Fruit fly (Drosophila melanogaster) whole organism, prepupa: ENCODE results near the gene Naa40.

ENCODE experiments used
- CG10631 ChIP-seq: fragments of 200-800 bp; sonication (Bioruptor generic); optimal IDR thresholded peaks from 2 replicates; lab custom pipeline; 2016; ENCODE audit warnings: missing biosample characterization, missing genetic modification characterization
- CG10669 ChIP-seq: fragments of 200-800 bp; sonication (Bioruptor generic); optimal IDR thresholded peaks from 3 replicates; lab custom pipeline; 2018; ENCODE audit warnings: missing biosample characterization, mild to moderate bottlenecking, missing genetic modification characterization, moderate library complexity
- CG11294 ChIP-seq: fragments of 200-800 bp; sonication (Bioruptor generic); IDR thresholded peaks from 2 replicates; pipeline ENCODE4 v1.3.6; 2022; ENCODE audit warnings: missing biosample characterization, missing genetic modification characterization
- CG11762 ChIP-seq: fragments of 200-800 bp; sonication (Bioruptor generic); optimal IDR thresholded peaks from 3 replicates; lab custom pipeline; 2016; ENCODE audit warnings: missing biosample characterization, missing genetic modification characterization; ENCODE audit not compliant: insufficient read depth
- CG11902 ChIP-seq: fragments of 200-800 bp; sonication (Bioruptor generic); optimal IDR thresholded peaks from 3 replicates; lab custom pipeline; 2016; ENCODE audit warnings: missing biosample characterization, missing genetic modification characterization
- CG15336 ChIP-seq: fragments of 200-800 bp; sonication (Bioruptor generic); IDR thresholded peaks from 2 replicates; pipeline ENCODE4 v1.3.6; 2022; ENCODE audit warnings: missing biosample characterization, missing genetic modification characterization
- CG16779 ChIP-seq: fragments of 200-800 bp; sonication (Bioruptor generic); optimal IDR thresholded peaks from 3 replicates; lab custom pipeline; 2017; ENCODE audit warnings: missing biosample characterization, mild to moderate bottlenecking, missing genetic modification characterization
- CG3032 ChIP-seq: fragments of 200-800 bp; optimal IDR thresholded peaks from 2 replicates; lab custom pipeline; 2019; ENCODE audit warnings: missing biosample characterization, mild to moderate bottlenecking, missing genetic modification characterization, moderate library complexity
- CG32006 ChIP-seq: fragments of 200-800 bp; sonication (Bioruptor generic); optimal IDR thresholded peaks from 3 replicates; lab custom pipeline; 2017; ENCODE audit warnings: missing biosample characterization, mild to moderate bottlenecking, missing genetic modification characterization
- CG34406 ChIP-seq: fragments of 200-800 bp; sonication (Bioruptor generic); optimal IDR thresholded peaks from 3 replicates; lab custom pipeline; 2016; ENCODE audit warnings: missing biosample characterization, missing genetic modification characterization
- CG6163 ChIP-seq: fragments of 200-800 bp; sonication (Bioruptor generic); IDR thresholded peaks from 3 replicates; pipeline ENCODE4 v1.3.6; 2022; ENCODE audit warnings: missing biosample characterization, missing genetic modification characterization
- CG6276 ChIP-seq: fragments of 200-800 bp; sonication (Bioruptor generic); optimal IDR thresholded peaks from 2 replicates; lab custom pipeline; 2017; ENCODE audit warnings: missing biosample characterization, mild to moderate bottlenecking, missing genetic modification characterization
- CG6854 ChIP-seq: fragments of 200-800 bp; sonication (Bioruptor generic); optimal IDR thresholded peaks from 2 replicates; lab custom pipeline; 2017; ENCODE audit warnings: missing biosample characterization, mild to moderate bottlenecking, missing genetic modification characterization
- CG8119 ChIP-seq: fragments of 200-800 bp; sonication (Bioruptor generic); IDR thresholded peaks from 3 replicates; pipeline ENCODE4 v1.3.6; 2022; ENCODE audit warnings: missing biosample characterization, missing genetic modification characterization
- CG8319 ChIP-seq: fragments of 200-800 bp; sonication (Bioruptor generic); optimal IDR thresholded peaks from 3 replicates; lab custom pipeline; 2016; ENCODE audit warnings: missing biosample characterization, missing genetic modification characterization
- CG8632 ChIP-seq: fragments of 200-800 bp; sonication (Bioruptor generic); optimal IDR thresholded peaks from 3 replicates; lab custom pipeline; 2016; ENCODE audit warnings: missing biosample characterization, missing genetic modification characterization
- CG9139 ChIP-seq: fragments of 200-800 bp; sonication (Bioruptor generic); optimal IDR thresholded peaks from 3 replicates; lab custom pipeline; 2017; ENCODE audit warnings: missing biosample characterization, mild to moderate bottlenecking, missing genetic modification characterization
- Eip75B ChIP-seq: fragments of 200-800 bp; sonication (Bioruptor generic); optimal IDR thresholded peaks from 3 replicates; lab custom pipeline; 2016; ENCODE audit warnings: missing biosample characterization, missing genetic modification characterization
- Eip78C ChIP-seq: fragments of 200-800 bp; sonication (Bioruptor generic); peaks from one replicate; lab custom pipeline; 2016; ENCODE audit warnings: missing biosample characterization, missing genetic modification characterization
- Ets21C ChIP-seq: fragments of 200-800 bp; sonication (Bioruptor generic); optimal IDR thresholded peaks from 3 replicates; lab custom pipeline; 2016; ENCODE audit warnings: missing biosample characterization, missing genetic modification characterization
- Ets96B ChIP-seq: fragments of 200-800 bp; optimal IDR thresholded peaks from 2 replicates; lab custom pipeline; 2019; ENCODE audit warnings: missing biosample characterization, mild to moderate bottlenecking, missing genetic modification characterization, moderate library complexity
- Gug ChIP-seq: fragments of 200-800 bp; sonication (Bioruptor generic); IDR thresholded peaks from 2 replicates; pipeline ENCODE4 v1.3.6; 2022; ENCODE audit warnings: missing biosample characterization, missing genetic modification characterization
- Hr38 ChIP-seq: sonication (Bioruptor generic); optimal IDR thresholded peaks from 2 replicates; lab custom pipeline; 2016; ENCODE audit warnings: missing biosample characterization, missing genetic modification characterization
- Met ChIP-seq: fragments of 200-800 bp; sonication (Bioruptor generic); optimal IDR thresholded peaks from 3 replicates; lab custom pipeline; 2016; ENCODE audit warnings: missing biosample characterization, missing genetic modification characterization
- OdsH ChIP-seq: fragments of 200-800 bp; sonication (Bioruptor generic); optimal IDR thresholded peaks from 3 replicates; lab custom pipeline; 2016; ENCODE audit warnings: missing biosample characterization, missing genetic modification characterization
- Smox ChIP-seq: fragments of 200-800 bp; sonication (Bioruptor generic); optimal IDR thresholded peaks from 3 replicates; lab custom pipeline; 2016; ENCODE audit warnings: missing biosample characterization, missing genetic modification characterization
- Sox14 ChIP-seq: fragments of 200-800 bp; sonication (Bioruptor generic); optimal IDR thresholded peaks from 3 replicates; lab custom pipeline; 2016; ENCODE audit warnings: missing biosample characterization, missing genetic modification characterization
- Sox15 ChIP-seq: fragments of 200-800 bp; sonication (Bioruptor generic); optimal IDR thresholded peaks from 3 replicates; lab custom pipeline; 2016; ENCODE audit warnings: missing biosample characterization, missing genetic modification characterization
- cyc ChIP-seq: fragments of 200-800 bp; sonication (Bioruptor generic); optimal IDR thresholded peaks from 3 replicates; lab custom pipeline; 2016; ENCODE audit warnings: missing biosample characterization, missing genetic modification characterization
- dac ChIP-seq: fragments of 200-800 bp; sonication (Bioruptor generic); optimal IDR thresholded peaks from 2 replicates; lab custom pipeline; 2017; ENCODE audit warnings: missing biosample characterization, mild to moderate bottlenecking, missing genetic modification characterization
- dsx ChIP-seq: fragments of 200-800 bp; optimal IDR thresholded peaks from 3 replicates; lab custom pipeline; 2019; ENCODE audit warnings: missing biosample characterization, mild to moderate bottlenecking, missing genetic modification characterization, moderate library complexity; ENCODE audit not compliant: poor library complexity, severe bottlenecking
- eg ChIP-seq: fragments of 200-800 bp; sonication (Bioruptor generic); IDR thresholded peaks from 3 replicates; pipeline ENCODE4 v1.3.6; 2022; ENCODE audit warnings: missing biosample characterization, missing genetic modification characterization
- esn ChIP-seq: fragments of 200-800 bp; sonication (Bioruptor generic); optimal IDR thresholded peaks from 2 replicates; lab custom pipeline; 2016; ENCODE audit warnings: missing biosample characterization, mild to moderate bottlenecking, missing genetic modification characterization, moderate library complexity
- fkh ChIP-seq: fragments of 200-800 bp; sonication (Bioruptor generic); optimal IDR thresholded peaks from 3 replicates; lab custom pipeline; 2017; ENCODE audit warnings: missing biosample characterization, mild to moderate bottlenecking, missing genetic modification characterization, moderate library complexity
- lz ChIP-seq: fragments of 200-800 bp; sonication (Bioruptor generic); optimal IDR thresholded peaks from 3 replicates; lab custom pipeline; 2016; ENCODE audit warnings: missing biosample characterization, missing genetic modification characterization
- net ChIP-seq: fragments of 200-800 bp; sonication (Bioruptor generic); optimal IDR thresholded peaks from 3 replicates; lab custom pipeline; 2016; ENCODE audit warnings: missing biosample characterization, missing genetic modification characterization
- salr ChIP-seq, 2 experiments: fragments of 200-800 bp; sonication (Bioruptor generic); optimal IDR thresholded peaks; 3 replicates each; lab custom pipeline; 2016 to 2018; ENCODE audit warnings: missing biosample characterization in 2 of 2, missing genetic modification characterization in 2 of 2, mild to moderate bottlenecking in 1 of 2
- spab ChIP-seq: fragments of 200-800 bp; sonication (Bioruptor generic); optimal IDR thresholded peaks from 2 replicates; lab custom pipeline; 2017; ENCODE audit warnings: missing biosample characterization, mild to moderate bottlenecking, missing genetic modification characterization, missing genetic modification reagents
- svp ChIP-seq: fragments of 200-800 bp; sonication (Bioruptor generic); peaks from one replicate; lab custom pipeline; 2016; ENCODE audit warnings: missing biosample characterization, missing genetic modification characterization
- vri ChIP-seq: fragments of 200-800 bp; sonication (Bioruptor generic); optimal IDR thresholded peaks from 3 replicates; lab custom pipeline; 2016; ENCODE audit warnings: missing biosample characterization, mild to moderate bottlenecking, missing genetic modification characterization

Gene Naa40

DNA sequence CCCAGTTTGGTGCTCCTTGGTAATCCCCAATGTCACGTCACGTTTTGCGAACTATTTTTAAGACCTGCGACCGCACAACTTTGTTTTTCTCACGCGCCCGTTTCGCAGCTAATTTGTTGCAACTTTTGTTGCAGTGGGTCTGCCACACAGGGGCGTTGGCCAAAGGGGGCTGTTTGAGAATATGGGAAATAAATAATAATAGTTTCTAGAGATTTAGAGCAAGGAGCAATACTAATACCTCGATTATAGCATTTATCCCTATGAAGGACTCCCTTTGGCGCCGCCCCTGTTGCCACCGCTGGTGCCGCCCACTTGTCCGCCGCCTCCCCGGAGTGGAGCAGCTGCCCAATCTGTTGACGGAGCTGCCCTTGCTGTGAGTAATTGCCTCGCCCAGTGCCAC lies 30.5 kb upstream of the Naa40 start:
- TF ChIP-seq CG11294 (GFP tag; lab: Robert Waterston, UW), result peak; percentile 53
- TF ChIP-seq Eip78C (GFP tag; lab: Kevin White, UChicago), result peak; percentile 67
- no peak for TF ChIP-seq fkh (GFP tag; lab: Kevin White, UChicago)
- no peak for TF ChIP-seq CG34406 (GFP tag; lab: Kevin White, UChicago)
- TF ChIP-seq esn (GFP tag; lab: Kevin White, UChicago), result no peak
- TF ChIP-seq CG9139, result no peak
- peak; percentile 78 for TF ChIP-seq CG32006 (GFP tag; lab: Kevin White, UChicago)
- TF ChIP-seq lz (GFP tag; lab: Kevin White, UChicago), result no peak
- TF ChIP-seq Smox, result no peak
- no peak for TF ChIP-seq Met (GFP tag; lab: Kevin White, UChicago)
- TF ChIP-seq cyc (GFP tag; lab: Kevin White, UChicago), result peak; percentile 5
- TF ChIP-seq Gug, result peak; percentile 80
- no peak for TF ChIP-seq CG16779 (tag; lab: Kevin White, UChicago)
- TF ChIP-seq salr (GFP tag; optimal IDR thresholded peaks at IDR 0.05; lab: Kevin White, UChicago), result peak in 1 of 2 experiments; percentile 15
- TF ChIP-seq CG15336, result peak; percentile 76
- TF ChIP-seq CG6163 (GFP tag; lab: Robert Waterston, UW), result peak; percentile 69; the same call in 2 of the 3 replicates
- TF ChIP-seq CG11902 (GFP tag; lab: Kevin White, UChicago), result no peak
- TF ChIP-seq Eip75B (GFP tag; lab: Kevin White, UChicago), result no peak
- TF ChIP-seq Ets21C (GFP tag; lab: Kevin White, UChicago), result no peak
- no peak for TF ChIP-seq OdsH (GFP tag; lab: Kevin White, UChicago)
- no peak for TF ChIP-seq Hr38 (GFP tag; lab: Kevin White, UChicago)
- no peak for TF ChIP-seq CG8319 (GFP tag; lab: Kevin White, UChicago)
- no peak for TF ChIP-seq CG8632 (GFP tag; lab: Kevin White, UChicago)
- no peak for TF ChIP-seq net
- no peak for TF ChIP-seq dac (GFP tag; lab: Kevin White, UChicago)
- TF ChIP-seq dsx (GFP tag; lab: Kevin White, UChicago), result peak; percentile 57
- no peak for TF ChIP-seq CG6854
- TF ChIP-seq CG3032 (tag; lab: Kevin White, UChicago), result no peak
- TF ChIP-seq CG8119 (GFP tag; lab: Robert Waterston, UW), result peak; percentile 78
- TF ChIP-seq Sox15 (GFP tag; lab: Kevin White, UChicago), result no peak
- TF ChIP-seq CG10669, result no peak
- no peak for TF ChIP-seq CG10631 (GFP tag; lab: Kevin White, UChicago)
- TF ChIP-seq CG11762 (GFP tag; lab: Kevin White, UChicago), result no peak
- no peak for TF ChIP-seq spab (GFP tag; lab: Kevin White, UChicago)
- TF ChIP-seq Sox14 (GFP tag; lab: Kevin White, UChicago), result peak; percentile 9
- TF ChIP-seq eg, result peak; percentile 90

DNA sequence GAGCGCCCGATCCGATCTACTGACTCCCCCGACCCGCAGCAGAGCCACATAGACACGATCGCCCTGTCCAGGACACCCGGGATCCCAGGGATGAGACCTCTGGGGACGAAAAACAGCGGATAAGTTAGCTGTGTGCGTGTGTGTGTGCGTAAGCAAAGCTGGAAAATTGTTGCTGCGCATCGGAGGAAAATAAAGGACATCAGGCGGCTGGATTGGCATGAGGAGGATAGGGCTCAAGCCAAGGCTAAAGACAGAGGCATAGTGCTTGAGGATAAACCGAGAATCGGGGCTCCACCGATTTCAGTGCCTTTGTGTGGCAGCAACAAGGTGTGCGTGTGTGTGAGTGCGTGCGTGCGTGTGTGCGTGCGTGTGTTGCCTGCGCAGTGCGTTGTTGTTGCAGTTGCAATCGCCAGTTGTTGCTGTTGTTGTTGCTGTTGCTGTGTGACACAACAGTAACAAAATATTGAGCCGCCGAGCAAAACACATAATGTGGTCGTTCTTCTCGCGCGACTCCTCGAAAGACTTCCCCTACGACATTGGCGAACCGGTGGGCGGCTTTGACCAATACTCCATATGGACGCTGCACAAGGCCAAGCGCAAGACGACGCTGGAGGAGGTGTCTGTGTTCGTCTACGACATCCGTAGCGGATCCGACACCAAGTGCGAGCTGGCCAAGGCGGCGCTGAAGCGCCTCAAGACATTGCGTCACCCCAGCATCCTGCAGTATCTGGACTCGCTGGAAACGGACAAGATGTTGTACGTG lies 24.7 kb upstream of the Naa40 start:
- TF ChIP-seq Sox14 (GFP tag; lab: Kevin White, UChicago), result peak; percentile 13
- TF ChIP-seq esn (GFP tag; lab: Kevin White, UChicago), result no peak
- TF ChIP-seq CG6163 (GFP tag; lab: Robert Waterston, UW), result 0 out of 3 replicates have a peak, but pooled peaks have one; percentile 8

- TF ChIP-seq svp (GFP tag; lab: Kevin White, UChicago), result peak; percentile 96
- no peak for TF ChIP-seq CG11294 (GFP tag; lab: Robert Waterston, UW)
- TF ChIP-seq esn (GFP tag; lab: Kevin White, UChicago), result peak; percentile 43
- no peak for TF ChIP-seq Sox15 (GFP tag; lab: Kevin White, UChicago)
- no peak for TF ChIP-seq Ets21C (GFP tag; lab: Kevin White, UChicago)
- no peak for TF ChIP-seq OdsH (GFP tag; lab: Kevin White, UChicago)
- TF ChIP-seq eg, result 0 out of 3 replicates have a peak, but pooled peaks have one; percentile 19
- TF ChIP-seq CG6276 (GFP tag; lab: Kevin White, UChicago), result no peak
- TF ChIP-seq CG3032 (tag; lab: Kevin White, UChicago), result peak; percentile 36
- peak; percentile 14 for TF ChIP-seq Ets96B (tag; lab: Kevin White, UChicago)
- TF ChIP-seq CG6854, result peak; percentile 24
- peak; percentile 5 for TF ChIP-seq Eip78C (GFP tag; lab: Kevin White, UChicago)
- TF ChIP-seq vri (GFP tag; lab: Kevin White, UChicago), result peak; percentile 98
- no peak for TF ChIP-seq Sox14 (GFP tag; lab: Kevin White, UChicago)
- no peak for TF ChIP-seq Gug
- peak; percentile 41 for TF ChIP-seq CG34406 (GFP tag; lab: Kevin White, UChicago)
Measured at dm6 chr3R:29748591-29749303, 24.0 kb upstream of the Naa40 start, which contains the start of the genes ATPsyngamma and yata. Gene ATPsyngamma (minus strand): TSS chr3R:29749163. Gene yata (plus strand): TSS chr3R:29749219.
